Worm (Caenorhabditis elegans) whole organism, mixed stage, embryonic: ENCODE measurements around the gene egl-18.

Experiments
- M03D4.4 ChIP-seq: sonication (generic microtip); optimal IDR thresholded peaks from 2 replicates; lab custom pipeline; 2017; ENCODE audit warnings: mild to moderate bottlenecking, missing genetic modification characterization, missing compliant biosample characterization
- bed-3 ChIP-seq: fragments of 200-800 bp; sonication (Bioruptor generic); optimal IDR thresholded peaks from 3 replicates; lab custom pipeline; 2018; ENCODE audit warnings: mild to moderate bottlenecking, missing genetic modification characterization, moderate library complexity, missing compliant biosample characterization
- blmp-1 ChIP-seq: fragments of 150-350 bp; optimal IDR thresholded peaks from 2 replicates; lab custom pipeline; 2014; ENCODE audit warnings: missing biosample characterization, missing genetic modification characterization
- ceh-39 ChIP-seq: fragments of 150-350 bp; optimal IDR thresholded peaks from 2 replicates; lab custom pipeline; 2014; ENCODE audit warnings: missing biosample characterization, missing genetic modification characterization
- ceh-43 ChIP-seq: fragments of 200-800 bp; sonication (Bioruptor generic); optimal IDR thresholded peaks from 2 replicates; lab custom pipeline; 2018; ENCODE audit warnings: mild to moderate bottlenecking, missing genetic modification characterization, moderate library complexity, missing compliant biosample characterization
- ceh-83 ChIP-seq: fragments of 200-800 bp; sonication (Bioruptor generic); optimal IDR thresholded peaks from 2 replicates; lab custom pipeline; 2018; ENCODE audit warnings: mild to moderate bottlenecking, missing genetic modification characterization, missing compliant biosample characterization
- ces-1 ChIP-seq: fragments of 150-350 bp; optimal IDR thresholded peaks from 2 replicates; lab custom pipeline; 2014; ENCODE audit warnings: missing biosample characterization, missing genetic modification reagents, missing genetic modification characterization
- cnd-1 ChIP-seq: fragments of 200-800 bp; sonication (Bioruptor generic); optimal IDR thresholded peaks from 2 replicates; lab custom pipeline; 2018; ENCODE audit warnings: mild to moderate bottlenecking, missing genetic modification characterization, missing compliant biosample characterization
- elt-1 ChIP-seq: sonication (generic microtip); optimal IDR thresholded peaks from 2 replicates; lab custom pipeline; 2017; ENCODE audit warnings: missing genetic modification characterization, mild to moderate bottlenecking, missing compliant biosample characterization, antibody characterized with exemption, moderate library complexity, borderline replicate concordance; ENCODE audit not compliant: insufficient read depth
- elt-3 ChIP-seq: fragments of 150-350 bp; optimal IDR thresholded peaks from 2 replicates; lab custom pipeline; 2014; ENCODE audit warnings: missing biosample characterization, missing genetic modification characterization
- flh-1 ChIP-seq: fragments of 200-800 bp; sonication (Bioruptor generic); optimal IDR thresholded peaks from 2 replicates; lab custom pipeline; 2018; ENCODE audit warnings: mild to moderate bottlenecking, missing genetic modification characterization, moderate library complexity, missing compliant biosample characterization
- ham-2 ChIP-seq: fragments of 200-800 bp; sonication (Bioruptor generic); optimal IDR thresholded peaks from 2 replicates; lab custom pipeline; 2018; ENCODE audit warnings: mild to moderate bottlenecking, missing genetic modification characterization, missing compliant biosample characterization
- hlh-1 ChIP-seq: fragments of 150-350 bp; optimal IDR thresholded peaks from 2 replicates; lab custom pipeline; 2014; ENCODE audit warnings: missing biosample characterization, missing genetic modification reagents, missing genetic modification characterization
- lin-13 ChIP-seq: fragments of 150-350 bp; optimal IDR thresholded peaks from 2 replicates; lab custom pipeline; 2014; ENCODE audit warnings: missing biosample characterization, missing genetic modification characterization
- lin-32 ChIP-seq: fragments of 200-800 bp; sonication (Bioruptor generic); optimal IDR thresholded peaks from 2 replicates; lab custom pipeline; 2018; ENCODE audit warnings: mild to moderate bottlenecking, missing genetic modification characterization, missing compliant biosample characterization
- lsy-2 ChIP-seq: fragments of 150-350 bp; optimal IDR thresholded peaks from 2 replicates; lab custom pipeline; 2014; ENCODE audit warnings: missing biosample characterization, missing genetic modification characterization
- mab-5 ChIP-seq: fragments of 150-350 bp; optimal IDR thresholded peaks from 2 replicates; lab custom pipeline; 2014; ENCODE audit warnings: missing biosample characterization, missing genetic modification characterization
- mep-1 ChIP-seq: fragments of 150-350 bp; optimal IDR thresholded peaks from 2 replicates; lab custom pipeline; 2017; ENCODE audit warnings: missing biosample characterization, missing genetic modification reagents, missing genetic modification characterization, inconsistent platforms
- mls-2 ChIP-seq: sonication (generic microtip); optimal IDR thresholded peaks from 2 replicates; lab custom pipeline; 2016; ENCODE audit warnings: mild to moderate bottlenecking, missing genetic modification characterization, moderate library complexity, missing compliant biosample characterization
- nhr-12 ChIP-seq: fragments of 150-350 bp; optimal IDR thresholded peaks from 2 replicates; lab custom pipeline; 2014; ENCODE audit warnings: missing biosample characterization, missing genetic modification characterization
- nhr-2 ChIP-seq: fragments of 150-350 bp; optimal IDR thresholded peaks from 2 replicates; lab custom pipeline; 2014; ENCODE audit warnings: missing biosample characterization, missing genetic modification characterization
- nhr-237 ChIP-seq: fragments of 150-350 bp; optimal IDR thresholded peaks from 2 replicates; lab custom pipeline; 2014; ENCODE audit warnings: missing biosample characterization, missing genetic modification characterization
- nhr-28 ChIP-seq: fragments of 150-350 bp; optimal IDR thresholded peaks from 2 replicates; lab custom pipeline; 2014; ENCODE audit warnings: missing biosample characterization, missing genetic modification characterization
- nhr-76 ChIP-seq: sonication (generic microtip); optimal IDR thresholded peaks from 2 replicates; lab custom pipeline; 2017; ENCODE audit warnings: missing biosample characterization, missing genetic modification characterization
- pha-4 ChIP-seq: fragments of 150-350 bp; optimal IDR thresholded peaks from 2 replicates; lab custom pipeline; 2018; ENCODE audit warnings: missing biosample characterization, missing genetic modification reagents, missing genetic modification characterization
- sem-2 ChIP-seq: fragments of 200-800 bp; sonication (Bioruptor generic); optimal IDR thresholded peaks from 2 replicates; lab custom pipeline; 2018; ENCODE audit warnings: mild to moderate bottlenecking, missing genetic modification characterization, missing compliant biosample characterization
- sptf-1 ChIP-seq: sonication (generic microtip); optimal IDR thresholded peaks from 2 replicates; lab custom pipeline; 2017; ENCODE audit warnings: mild to moderate bottlenecking, missing genetic modification characterization, moderate library complexity, missing compliant biosample characterization
- tbx-8 ChIP-seq: fragments of 200-800 bp; sonication (Bioruptor generic); optimal IDR thresholded peaks from 2 replicates; lab custom pipeline; 2018; ENCODE audit warnings: mild to moderate bottlenecking, missing genetic modification characterization, moderate library complexity, missing compliant biosample characterization
- unc-120 ChIP-seq: sonication (generic microtip); optimal IDR thresholded peaks from 2 replicates; lab custom pipeline; 2017; ENCODE audit warnings: missing genetic modification characterization, missing compliant biosample characterization; ENCODE audit not compliant: poor library complexity, severe bottlenecking
- unc-62 ChIP-seq: fragments of 150-350 bp; optimal IDR thresholded peaks from 2 replicates; lab custom pipeline; 2014; ENCODE audit warnings: missing biosample characterization, missing genetic modification reagents, missing genetic modification characterization
- zip-8 ChIP-seq: fragments of 150-350 bp; optimal IDR thresholded peaks from 2 replicates; lab custom pipeline; 2014; ENCODE audit warnings: missing biosample characterization, missing genetic modification characterization

Gene egl-18

ce11 chrIV:1862655-1863054, 39.5 kb upstream of the egl-18 start:
- no peak for TF ChIP-seq sptf-1 (tag; lab: Kevin White, UChicago)
- TF ChIP-seq ham-2 (GFP tag; lab: Kevin White, UChicago) = no peak
- TF ChIP-seq ceh-39 (tag; lab: Kevin White, UChicago) = no peak
- TF ChIP-seq ceh-83 (GFP tag; lab: Kevin White, UChicago) = no peak
- no peak for TF ChIP-seq lin-13
- no peak for TF ChIP-seq zip-8 (tag; lab: Kevin White, UChicago)
- TF ChIP-seq M03D4.4 = no peak
- TF ChIP-seq mls-2 (tag; lab: Kevin White, UChicago) = no peak
- no peak for TF ChIP-seq cnd-1
- no peak for TF ChIP-seq tbx-8
- no peak for TF ChIP-seq mep-1 (tag; lab: Kevin White, UChicago)
- no peak for TF ChIP-seq unc-120
- no peak for TF ChIP-seq nhr-28 (tag; lab: Kevin White, UChicago)
- no peak for TF ChIP-seq ceh-43 (GFP tag; lab: Kevin White, UChicago)
- TF ChIP-seq nhr-237 (tag; lab: Kevin White, UChicago) = no peak
- no peak for TF ChIP-seq sem-2 (GFP tag; lab: Kevin White, UChicago)
- no peak for TF ChIP-seq pha-4 (tag; lab: Kevin White, UChicago)
- no peak for TF ChIP-seq nhr-2

DNA sequence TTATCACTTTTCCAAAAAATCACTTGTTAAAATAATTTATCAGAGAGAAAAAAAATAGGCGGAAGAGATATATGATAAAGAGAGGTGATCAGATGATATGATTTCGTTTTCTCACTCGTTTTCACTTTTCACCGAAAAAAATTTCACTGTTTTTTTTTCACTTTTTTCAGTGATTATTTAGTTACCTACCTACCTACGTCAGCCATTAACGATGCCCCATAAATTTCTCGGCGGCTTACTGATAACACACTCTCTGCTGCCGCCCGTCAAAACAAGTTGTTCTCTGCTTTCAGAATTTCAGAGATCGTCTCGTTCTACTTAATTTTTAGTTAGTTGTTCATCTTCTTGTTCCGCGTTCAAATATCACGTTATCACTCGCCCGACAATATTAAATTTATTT, 35.3 kb upstream of the egl-18 start:
- TF ChIP-seq nhr-12 (tag; lab: Kevin White, UChicago) (no peak), ces-1 (GFP tag; lab: Kevin White, UChicago) (no peak), sptf-1 (tag; lab: Kevin White, UChicago) (no peak), elt-3 (tag; lab: Kevin White, UChicago) (no peak), unc-62 (GFP tag; lab: Kevin White, UChicago) (no peak), ceh-43 (GFP tag; lab: Kevin White, UChicago) (no peak), nhr-237 (tag; lab: Kevin White, UChicago) (no peak), ham-2 (GFP tag; lab: Kevin White, UChicago) (no peak), mls-2 (tag; lab: Kevin White, UChicago) (no peak), lin-32 (no peak), pha-4 (tag; lab: Kevin White, UChicago) (no peak), flh-1 (GFP tag; lab: Kevin White, UChicago) (no peak)

- TF ChIP-seq zip-8 (tag; lab: Kevin White, UChicago) = peak; percentile 99
- TF ChIP-seq mep-1 (tag; lab: Kevin White, UChicago) = no peak
Observed at ce11 chrIV:1867915-1868619, 34.1 kb upstream of the egl-18 start.

DNA sequence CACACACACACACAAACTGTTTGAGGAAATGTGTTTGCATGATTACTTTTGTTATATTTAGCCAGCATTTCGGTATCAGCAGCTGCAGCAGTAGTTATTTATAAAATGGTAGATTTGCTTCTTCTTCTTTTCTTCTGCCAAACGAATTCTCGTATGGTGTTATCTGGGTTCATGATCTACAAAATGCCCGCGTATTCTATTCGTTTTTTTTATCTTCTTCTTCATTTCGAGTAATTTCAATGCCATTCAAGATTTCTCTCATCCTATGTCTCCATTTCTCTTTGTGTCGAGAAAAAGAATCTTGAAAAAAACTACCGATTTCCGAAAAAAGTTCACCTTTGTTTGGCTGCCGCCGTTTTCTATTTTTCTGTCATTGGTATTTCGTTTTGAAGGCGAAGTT, 33.1 kb upstream of the egl-18 start:
- TF ChIP-seq lsy-2 = no peak
- no peak for TF ChIP-seq mls-2 (tag; lab: Kevin White, UChicago)
- no peak for TF ChIP-seq lin-32
- TF ChIP-seq blmp-1 (tag; lab: Kevin White, UChicago) = no peak
- no peak for TF ChIP-seq bed-3
- TF ChIP-seq ceh-83 (GFP tag; lab: Kevin White, UChicago) = no peak

- no peak for TF ChIP-seq nhr-12 (tag; lab: Kevin White, UChicago)
- TF ChIP-seq tbx-8 = no peak
- no peak for TF ChIP-seq ham-2 (GFP tag; lab: Kevin White, UChicago)
- TF ChIP-seq elt-3 (tag; lab: Kevin White, UChicago) = no peak
- TF ChIP-seq nhr-76 (tag; lab: Kevin White, UChicago) = no peak
- TF ChIP-seq unc-120 = no peak
- TF ChIP-seq nhr-28 (tag; lab: Kevin White, UChicago) = no peak
Observed at ce11 chrIV:1872052-1872451, 30.1 kb upstream of the egl-18 start.

DNA sequence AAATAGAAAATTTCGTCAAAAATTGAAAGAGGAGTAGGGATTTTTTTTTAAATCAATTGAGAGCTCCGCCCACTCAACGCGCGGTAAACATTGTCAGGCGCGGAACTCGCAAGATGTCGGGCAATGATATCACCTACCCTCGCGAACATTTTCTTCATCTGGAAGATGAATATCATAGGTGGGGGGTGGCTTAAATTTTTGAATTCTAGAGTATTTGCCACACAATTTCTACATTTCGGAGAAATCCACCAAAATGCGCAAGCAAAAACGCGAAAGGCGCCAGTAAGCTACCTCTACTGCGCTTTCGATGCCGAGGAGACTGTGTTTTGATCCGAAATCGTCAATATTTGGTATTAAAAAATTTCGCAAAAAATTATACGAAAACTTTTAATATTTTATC, 23.6 kb upstream of the egl-18 start:
- TF ChIP-seq mep-1 (tag; lab: Kevin White, UChicago) (no peak), hlh-1 (tag; lab: Kevin White, UChicago) (no peak), elt-1 (tag; lab: Kevin White, UChicago) (no peak), flh-1 (GFP tag; lab: Kevin White, UChicago) (no peak), elt-3 (tag; lab: Kevin White, UChicago) (no peak), ceh-39 (tag; lab: Kevin White, UChicago) (no peak), nhr-12 (tag; lab: Kevin White, UChicago) (no peak), blmp-1 (tag; lab: Kevin White, UChicago) (no peak), lin-32 (no peak), mab-5 (no peak), zip-8 (tag; lab: Kevin White, UChicago) (no peak), unc-62 (GFP tag; lab: Kevin White, UChicago) (no peak), mls-2 (tag; lab: Kevin White, UChicago) (no peak), ces-1 (GFP tag; lab: Kevin White, UChicago) (no peak), nhr-2 (no peak), sem-2 (GFP tag; lab: Kevin White, UChicago) (no peak), unc-120 (no peak), bed-3 (no peak), cnd-1 (no peak), lin-13 (no peak)
